Worm (Caenorhabditis elegans): ENCODE measurements around the gene orc-1.

orc-1 gene

ce11 chrIII:10605049-10605448 is 37.9 kb upstream of the orc-1 start, which contains the start of gene rabx-5:
TSS of gene rabx-5 (plus strand) at chrIII:10605349.
- TF ChIP-seq B0310.2 (tag; optimal IDR thresholded peaks at IDR 0.05) = no peak
- TF ChIP-seq ets-7 (tag; optimal IDR thresholded peaks at IDR 0.05) = no peak

ce11 chrIII:10608161-10608560 is 34.8 kb upstream of the orc-1 start:
- TF ChIP-seq flt-1 (GFP tag; IDR thresholded peaks at IDR 0.05) = no peak
- TF ChIP-seq hmbx-1 (tag; optimal IDR thresholded peaks at IDR 0.05) = no peak
- no peak for TF ChIP-seq pes-1 (GFP tag; IDR thresholded peaks at IDR 0.05)
- no peak for TF ChIP-seq aly-1 (tag; optimal IDR thresholded peaks at IDR 0.05)
- TF ChIP-seq F13C5.2 (tag; optimal IDR thresholded peaks at IDR 0.05) = no peak
- no peak for TF ChIP-seq tbx-11 (GFP tag; IDR thresholded peaks at IDR 0.05)
- TF ChIP-seq ama-1 (optimal IDR thresholded peaks at IDR 0.05) = no peak
- TF ChIP-seq ceh-36 (tag; optimal IDR thresholded peaks at IDR 0.05) = no peak
- no peak for TF ChIP-seq ceh-13 (GFP tag; optimal IDR thresholded peaks at IDR 0.05)
- no peak for TF ChIP-seq tra-4 (tag; optimal IDR thresholded peaks at IDR 0.05)
- no peak for TF ChIP-seq hnd-1 (tag; optimal IDR thresholded peaks at IDR 0.05)
- TF ChIP-seq tbx-37 (GFP tag; conservative IDR thresholded peaks at IDR 0.05) = no peak

ce11 chrIII:10612333-10612732 is 30.6 kb upstream of the orc-1 start, which contains the start of gene Y39A1A.24:
TSS of gene Y39A1A.24 (plus strand) at chrIII:10612633.
- no peak for TF ChIP-seq hmbx-1 (tag; optimal IDR thresholded peaks at IDR 0.05)
- TF ChIP-seq scrt-1 (GFP tag; IDR thresholded peaks at IDR 0.05) = no peak
- TF ChIP-seq tbx-37 (GFP tag; conservative IDR thresholded peaks at IDR 0.05) = no peak
- TF ChIP-seq F13C5.2 (tag; optimal IDR thresholded peaks at IDR 0.05) = no peak
- no peak for TF ChIP-seq hmg-4 (GFP tag; optimal IDR thresholded peaks at IDR 0.05)

- TF ChIP-seq ets-7 (tag; optimal IDR thresholded peaks at IDR 0.05) (no peak), hmbx-1 (tag; optimal IDR thresholded peaks at IDR 0.05) (no peak), ceh-36 (tag; optimal IDR thresholded peaks at IDR 0.05) (no peak), sea-1 (GFP tag; conservative IDR thresholded peaks at IDR 0.05) (no peak), pes-1 (GFP tag; IDR thresholded peaks at IDR 0.05) (no peak), tbx-11 (GFP tag; IDR thresholded peaks at IDR 0.05) (no peak), aly-1 (tag; optimal IDR thresholded peaks at IDR 0.05) (no peak)
Observed at ce11 chrIII:10615166-10615565, 27.8 kb upstream of the orc-1 start, which contains the start of gene mrpl-22. TSS of gene mrpl-22 (plus strand) at chrIII:10615466.

ce11 chrIII:10621208-10621607 is 21.7 kb upstream of the orc-1 start, which contains the start of the genes lron-10 and hpr-9:
TSS of gene lron-10 (minus strand) at chrIII:10621369.
TSS of gene hpr-9 (plus strand) at chrIII:10621551.
- TF ChIP-seq tbx-37 (GFP tag; conservative IDR thresholded peaks at IDR 0.05) = peak; percentile 51; the same call in 1 of the 2 replicates
- TF ChIP-seq ama-1 (optimal IDR thresholded peaks at IDR 0.05) = no peak
- no peak for TF ChIP-seq ceh-13 (GFP tag; optimal IDR thresholded peaks at IDR 0.05)
- 0 out of 2 replicates have a peak, but pooled peaks have one; percentile 56 for TF ChIP-seq pes-1 (GFP tag; IDR thresholded peaks at IDR 0.05)
- TF ChIP-seq ceh-36 (tag; optimal IDR thresholded peaks at IDR 0.05) = no peak

- TF ChIP-seq B0310.2 (tag; optimal IDR thresholded peaks at IDR 0.05) (peak; percentile 47), sea-1 (GFP tag; conservative IDR thresholded peaks at IDR 0.05) (peak; percentile 89), tra-4 (tag; optimal IDR thresholded peaks at IDR 0.05) (peak; percentile 67), F13C5.2 (tag; optimal IDR thresholded peaks at IDR 0.05) (peak; percentile 69), ceh-36 (tag; optimal IDR thresholded peaks at IDR 0.05) (peak; percentile 87), aly-1 (tag; optimal IDR thresholded peaks at IDR 0.05) (peak; percentile 90), ama-1 (optimal IDR thresholded peaks at IDR 0.05) (no peak), scrt-1 (GFP tag; IDR thresholded peaks at IDR 0.05) (peak; percentile 93), hmg-4 (GFP tag; optimal IDR thresholded peaks at IDR 0.05) (peak; percentile 90), tbx-37 (GFP tag; conservative IDR thresholded peaks at IDR 0.05) (peak; percentile 78), flt-1 (GFP tag; IDR thresholded peaks at IDR 0.05) (peak; percentile 92), pes-1 (GFP tag; IDR thresholded peaks at IDR 0.05) (peak; percentile 92), tbx-11 (GFP tag; IDR thresholded peaks at IDR 0.05) (peak; percentile 86), ceh-13 (GFP tag; optimal IDR thresholded peaks at IDR 0.05) (peak; percentile 65), ets-7 (tag; optimal IDR thresholded peaks at IDR 0.05) (no peak), hmbx-1 (tag; optimal IDR thresholded peaks at IDR 0.05) (peak; percentile 63), hnd-1 (tag; optimal IDR thresholded peaks at IDR 0.05) (peak; percentile 68)
Observed at ce11 chrIII:10624564-10624963, 18.4 kb upstream of the orc-1 start.

- TF ChIP-seq aly-1 (tag; optimal IDR thresholded peaks at IDR 0.05) = no peak
- TF ChIP-seq hmg-4 (GFP tag; optimal IDR thresholded peaks at IDR 0.05) = no peak
- no peak for TF ChIP-seq ets-7 (tag; optimal IDR thresholded peaks at IDR 0.05)
- no peak for TF ChIP-seq tra-4 (tag; optimal IDR thresholded peaks at IDR 0.05)
- TF ChIP-seq F13C5.2 (tag; optimal IDR thresholded peaks at IDR 0.05) = no peak
- no peak for TF ChIP-seq ama-1 (optimal IDR thresholded peaks at IDR 0.05)
- no peak for TF ChIP-seq hnd-1 (tag; optimal IDR thresholded peaks at IDR 0.05)
- TF ChIP-seq tbx-11 (GFP tag; IDR thresholded peaks at IDR 0.05) = no peak
- no peak for TF ChIP-seq pes-1 (GFP tag; IDR thresholded peaks at IDR 0.05)
- TF ChIP-seq ceh-36 (tag; optimal IDR thresholded peaks at IDR 0.05) = no peak
- TF ChIP-seq flt-1 (GFP tag; IDR thresholded peaks at IDR 0.05) = no peak
- TF ChIP-seq B0310.2 (tag; optimal IDR thresholded peaks at IDR 0.05) = no peak
- TF ChIP-seq hmbx-1 (tag; optimal IDR thresholded peaks at IDR 0.05) = no peak
- no peak for TF ChIP-seq ceh-13 (GFP tag; optimal IDR thresholded peaks at IDR 0.05)
- TF ChIP-seq tbx-37 (GFP tag; conservative IDR thresholded peaks at IDR 0.05) = no peak
- no peak for TF ChIP-seq sea-1 (GFP tag; conservative IDR thresholded peaks at IDR 0.05)
- TF ChIP-seq scrt-1 (GFP tag; IDR thresholded peaks at IDR 0.05) = no peak
Observed at ce11 chrIII:10628360-10628759, 14.6 kb upstream of the orc-1 start.

- TF ChIP-seq sea-1 (GFP tag; conservative IDR thresholded peaks at IDR 0.05) (no peak), hmbx-1 (tag; optimal IDR thresholded peaks at IDR 0.05) (no peak), pes-1 (GFP tag; IDR thresholded peaks at IDR 0.05) (no peak), hnd-1 (tag; optimal IDR thresholded peaks at IDR 0.05) (no peak), ceh-36 (tag; optimal IDR thresholded peaks at IDR 0.05) (no peak), scrt-1 (GFP tag; IDR thresholded peaks at IDR 0.05) (no peak), tbx-37 (GFP tag; conservative IDR thresholded peaks at IDR 0.05) (no peak), flt-1 (GFP tag; IDR thresholded peaks at IDR 0.05) (no peak), tbx-11 (GFP tag; IDR thresholded peaks at IDR 0.05) (no peak), hmg-4 (GFP tag; optimal IDR thresholded peaks at IDR 0.05) (no peak), aly-1 (tag; optimal IDR thresholded peaks at IDR 0.05) (no peak), ama-1 (optimal IDR thresholded peaks at IDR 0.05) (no peak)
Observed at ce11 chrIII:10629043-10629442, 13.9 kb upstream of the orc-1 start, which contains the start of gene swt-4. TSS of gene swt-4 (minus strand) at chrIII:10629143.
